Fruit fly (Drosophila melanogaster): Measurements from ENCODE around the gene Sid.

Sid gene

DNA sequence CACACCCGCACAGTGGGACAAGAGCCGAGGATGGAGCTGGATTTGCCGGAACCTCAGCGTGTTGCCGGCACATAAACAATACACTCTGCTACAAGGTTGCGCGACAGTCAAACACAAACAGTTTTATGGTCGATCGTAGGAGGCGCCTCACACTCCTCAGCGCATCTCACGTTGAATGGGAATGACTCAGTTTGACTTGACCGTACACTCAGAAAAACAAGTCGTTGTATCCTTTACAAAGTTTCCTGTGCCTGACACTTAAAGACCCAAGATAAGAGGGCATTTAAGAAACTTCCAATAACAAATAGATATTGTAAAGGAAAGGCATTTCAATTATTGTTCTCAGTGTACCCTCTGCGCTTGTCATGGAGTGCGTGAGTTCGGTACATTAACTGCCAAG is 38.8 kb upstream of the Sid start (continued):
- peak; percentile 72; the same call in 2 of the 3 replicates for TF ChIP-seq CG3726 (GFP tag; IDR thresholded peaks at IDR 0.05)
- no peak for TF ChIP-seq seq (GFP tag; IDR thresholded peaks at IDR 0.05)
- TF ChIP-seq oc (tag; optimal IDR thresholded peaks at IDR 0.05): no peak
- TF ChIP-seq CG9817 (tag; optimal IDR thresholded peaks at IDR 0.05): peak; percentile 19
- peak; percentile 39; the same call in 1 of the 3 replicates for TF ChIP-seq croc (GFP tag; conservative IDR thresholded peaks at IDR 0.05)
- peak; percentile 58 for TF ChIP-seq slp2 (GFP tag; optimal IDR thresholded peaks at IDR 0.05)
- TF ChIP-seq hth (optimal IDR thresholded peaks at IDR 0.05): no peak
- TF ChIP-seq ranshi (GFP tag; IDR thresholded peaks at IDR 0.05): peak; percentile 64; the same call in 1 of the 2 replicates
- no peak for TF ChIP-seq lbe (GFP tag; optimal IDR thresholded peaks at IDR 0.05)
- peak; percentile 34 for TF ChIP-seq bab2 (GFP tag; optimal IDR thresholded peaks at IDR 0.05)
- no peak for TF ChIP-seq prd (optimal IDR thresholded peaks at IDR 0.05)
- TF ChIP-seq prd (GFP tag; IDR thresholded peaks at IDR 0.05): peak; percentile 88
- TF ChIP-seq CG34422 (GFP tag; IDR thresholded peaks at IDR 0.05): peak; percentile 30; the same call in 1 of the 3 replicates
- TF ChIP-seq CG17568 (GFP tag; optimal IDR thresholded peaks at IDR 0.05): no peak
- peak; percentile 90 for TF ChIP-seq Ets65A (GFP tag)
- TF ChIP-seq CG5245 (GFP tag; optimal IDR thresholded peaks at IDR 0.05): peak; percentile 58
- TF ChIP-seq CG11085 (GFP tag; IDR thresholded peaks at IDR 0.05): no peak
- TF ChIP-seq CkIIα-i1 (GFP tag; IDR thresholded peaks at IDR 0.05): no peak
- no peak for TF ChIP-seq rib (GFP tag; IDR thresholded peaks at IDR 0.05)
- peak; percentile 13 for TF ChIP-seq ATbp (GFP tag; optimal IDR thresholded peaks at IDR 0.05)
- peak; percentile 35 for TF ChIP-seq Camta (GFP tag; optimal IDR thresholded peaks at IDR 0.05)
- TF ChIP-seq CG10274 (GFP tag; optimal IDR thresholded peaks at IDR 0.05): no peak
- TF ChIP-seq Hmx (GFP tag; optimal IDR thresholded peaks at IDR 0.05): no peak
- TF ChIP-seq twi (tag; optimal IDR thresholded peaks at IDR 0.05): peak; percentile 60
- peak; percentile 64; the same call in 1 of the 3 replicates for TF ChIP-seq ase (GFP tag; IDR thresholded peaks at IDR 0.05)
- peak; percentile 44 for TF ChIP-seq gsb-n (tag; optimal IDR thresholded peaks at IDR 0.05)
- TF ChIP-seq CG10654 (GFP tag; optimal IDR thresholded peaks at IDR 0.05): peak; percentile 51
- TF ChIP-seq CG14050 (GFP tag; IDR thresholded peaks at IDR 0.05): no peak
- TF ChIP-seq chif (GFP tag; optimal IDR thresholded peaks at IDR 0.05): peak; percentile 63 to 76
- TF ChIP-seq CG8089 (GFP tag; optimal IDR thresholded peaks at IDR 0.05): peak; percentile 10
- peak; percentile 35 for TF ChIP-seq CG10209 (GFP tag; optimal IDR thresholded peaks at IDR 0.05)
- peak; percentile 87 for TF ChIP-seq sens (GFP tag)
- no peak for TF ChIP-seq TFAM (GFP tag; optimal IDR thresholded peaks at IDR 0.05)
- TF ChIP-seq CG5180 (GFP tag; optimal IDR thresholded peaks at IDR 0.05): peak; percentile 2
- TF ChIP-seq CG4820 (GFP tag; optimal IDR thresholded peaks at IDR 0.05): peak; percentile 72
- TF ChIP-seq Mad (GFP tag; optimal IDR thresholded peaks at IDR 0.05): peak; percentile 10
- TF ChIP-seq CG31441 (GFP tag; IDR thresholded peaks at IDR 0.05): peak; percentile 48; the same call in 1 of the 2 replicates
- TF ChIP-seq CG4424 (GFP tag; optimal IDR thresholded peaks at IDR 0.05): peak; percentile 64
- no peak for TF ChIP-seq MESR4 (GFP tag; optimal IDR thresholded peaks at IDR 0.05)
- TF ChIP-seq lov (optimal IDR thresholded peaks at IDR 0.05): no peak
- no peak for TF ChIP-seq lov (GFP tag; IDR thresholded peaks at IDR 0.05)
- no peak for TF ChIP-seq Taf1 (GFP tag; IDR thresholded peaks at IDR 0.05)
- peak; percentile 74; the same call in 1 of the 3 replicates for TF ChIP-seq ci (GFP tag; IDR thresholded peaks at IDR 0.05)
- no peak for TF ChIP-seq nom (GFP tag; optimal IDR thresholded peaks at IDR 0.05)
- TF ChIP-seq Deaf1 (tag; optimal IDR thresholded peaks at IDR 0.05): no peak
- TF ChIP-seq NFAT (GFP tag; IDR thresholded peaks at IDR 0.05): no peak
- TF ChIP-seq trem (tag; optimal IDR thresholded peaks at IDR 0.05): peak; percentile 46
- no peak for TF ChIP-seq CG31388 (GFP tag; optimal IDR thresholded peaks at IDR 0.05)
- TF ChIP-seq Meics (GFP tag; optimal IDR thresholded peaks at IDR 0.05): peak; percentile 56
- peak; percentile 44 for TF ChIP-seq CG11723 (GFP tag; optimal IDR thresholded peaks at IDR 0.05)
- TF ChIP-seq Awh (GFP tag; IDR thresholded peaks at IDR 0.05): 0 out of 2 replicates have a peak, but pooled peaks have one; percentile 32
- peak; percentile 26 for TF ChIP-seq NC2β (GFP tag; optimal IDR thresholded peaks at IDR 0.05)
- no peak for TF ChIP-seq CG11247 (GFP tag; IDR thresholded peaks at IDR 0.05)
